Fruit fly (Drosophila melanogaster) S2 (cell line): ENCODE results near the gene CG3706.

Experiments used
- CG8478 ChIP-seq: fragments of >200 bp; optimal IDR thresholded peaks from 2 replicates; lab custom pipeline; 2018
- CTCF ChIP-seq, 2 experiments: fragments of >200 bp; optimal IDR thresholded peaks; 2 replicates each; lab custom pipeline; 2018

CG3706 gene

dm6 chrX:932166-932565, at the start of gene CG3706, which contains the start of gene CG32815:
Gene CG3706, minus strand, starts transcription at chrX:932475.
Gene CG32815, plus strand, starts transcription at chrX:932466.
- TF ChIP-seq CTCF (optimal IDR thresholded peaks at IDR 0.05; lab: Kevin White, UChicago) (no peak), CG8478 (lab: Kevin White, UChicago) (no peak)

dm6 chrX:966818-967217, 34.5 kb upstream of the CG3706 start:
- TF ChIP-seq CTCF (optimal IDR thresholded peaks at IDR 0.05; lab: Kevin White, UChicago): no peak
- TF ChIP-seq CG8478 (lab: Kevin White, UChicago): no peak

DNA sequence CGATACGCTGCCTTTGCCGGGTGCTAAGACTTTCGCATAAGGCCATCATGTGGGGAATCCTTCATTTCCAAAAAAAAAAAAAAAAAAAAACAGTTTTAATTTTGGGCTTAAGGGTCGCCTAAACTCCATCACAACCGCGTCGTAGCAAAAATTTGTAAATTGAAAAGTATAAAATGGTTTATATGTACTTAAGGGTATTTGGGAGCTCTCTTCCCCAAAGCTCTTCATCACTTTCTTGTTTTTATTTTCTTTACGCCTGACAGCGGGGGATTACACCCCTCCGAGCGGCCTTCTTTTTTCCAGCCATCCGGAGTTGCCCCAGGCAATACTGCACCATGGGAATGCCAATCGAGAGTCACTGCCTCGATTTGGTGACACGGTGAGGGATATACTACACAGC, 31.7 kb upstream of the CG3706 start:
- no peak for TF ChIP-seq CTCF (optimal IDR thresholded peaks at IDR 0.05; lab: Kevin White, UChicago)

dm6 chrX:955873-956272, 23.6 kb upstream of the CG3706 start:
- TF ChIP-seq CTCF (optimal IDR thresholded peaks at IDR 0.05; lab: Kevin White, UChicago) (no peak), CG8478 (lab: Kevin White, UChicago) (no peak)

- TF ChIP-seq CG8478 (lab: Kevin White, UChicago): no peak
- no peak for TF ChIP-seq CTCF (optimal IDR thresholded peaks at IDR 0.05; lab: Kevin White, UChicago)
These were observed 21.5 kb upstream of the CG3706 start for dm6 chrX:953807-954206.

DNA sequence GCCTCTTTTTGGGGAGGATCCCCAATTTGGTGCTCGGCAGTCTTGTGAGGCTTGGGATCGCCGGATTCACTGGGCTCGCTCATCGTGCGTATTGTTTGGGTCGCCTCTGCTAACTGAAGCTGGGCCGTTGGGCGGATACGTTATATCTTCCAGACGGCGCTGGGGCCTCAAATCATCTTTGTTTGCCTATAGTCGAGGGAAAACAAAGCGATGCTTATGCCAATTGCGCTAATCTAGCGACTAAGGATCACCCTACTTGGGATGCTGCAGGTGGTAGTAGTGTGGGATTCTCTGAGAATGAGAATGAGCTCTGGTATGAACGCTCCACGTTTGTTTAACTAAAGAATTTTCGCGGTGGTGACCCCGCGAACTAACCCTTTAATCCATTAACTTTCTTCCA, 19.5 kb upstream of the CG3706 start, which contains the start of gene CG3690:
TSS of gene CG3690 (minus strand) at position 101 of the 400 bp plus-strand sequence.
- no peak for TF ChIP-seq CG8478 (lab: Kevin White, UChicago)
- no peak for TF ChIP-seq CTCF (optimal IDR thresholded peaks at IDR 0.05; lab: Kevin White, UChicago)

DNA sequence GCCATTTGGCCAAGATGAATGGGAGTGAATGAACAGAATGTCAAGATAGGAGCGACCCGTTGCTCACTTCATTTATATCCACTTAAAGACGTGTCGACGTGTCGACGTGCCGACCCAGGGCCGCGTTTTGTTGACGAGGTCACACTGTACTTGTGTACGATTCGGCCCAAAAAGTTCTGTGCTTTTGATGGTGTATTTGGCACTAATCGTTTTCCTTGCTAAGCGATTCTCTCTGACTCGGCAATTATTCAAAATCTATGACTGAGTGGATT, 15.9 kb upstream of the CG3706 start:
- TF ChIP-seq CG8478 (lab: Kevin White, UChicago) (no peak), CTCF (optimal IDR thresholded peaks at IDR 0.05; lab: Kevin White, UChicago) (no peak)

- no peak for TF ChIP-seq CTCF (optimal IDR thresholded peaks at IDR 0.05; lab: Kevin White, UChicago)
- no peak for TF ChIP-seq CG8478 (lab: Kevin White, UChicago)
These were observed 15.4 kb upstream of the CG3706 start, which contains the start of gene CG3699 for dm6 chrX:947450-948284. Gene CG3699, minus strand, starts transcription at chrX:947500.

DNA sequence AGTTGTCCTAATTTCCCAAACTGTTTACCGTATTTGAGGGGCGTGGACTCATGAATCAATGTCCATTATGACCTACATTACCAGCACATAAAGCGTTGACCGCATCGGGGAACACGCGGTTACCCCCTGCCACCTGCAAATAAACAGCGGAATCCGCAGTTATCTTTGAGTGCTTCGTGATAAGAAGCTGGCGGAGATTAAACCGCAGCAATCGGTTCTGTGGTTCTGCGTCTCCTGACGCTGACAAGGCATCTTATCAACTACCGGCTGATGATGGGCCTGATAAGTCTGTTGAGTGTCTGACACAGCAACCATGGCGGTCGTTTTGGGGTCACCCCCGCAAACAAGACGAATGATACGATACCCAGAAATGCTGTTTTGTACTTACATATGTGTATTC, 13.9 kb upstream of the CG3706 start:
- TF ChIP-seq CG8478 (lab: Kevin White, UChicago): no peak
- TF ChIP-seq CTCF (optimal IDR thresholded peaks at IDR 0.05; lab: Kevin White, UChicago): no peak

- TF ChIP-seq CG8478 (lab: Kevin White, UChicago) (no peak), CTCF (optimal IDR thresholded peaks at IDR 0.05; lab: Kevin White, UChicago) (no peak)
These were observed 13.3 kb upstream of the CG3706 start, which contains the start of gene CG3703 for dm6 chrX:945446-946013. Gene CG3703, minus strand, starts transcription at chrX:945773.

DNA sequence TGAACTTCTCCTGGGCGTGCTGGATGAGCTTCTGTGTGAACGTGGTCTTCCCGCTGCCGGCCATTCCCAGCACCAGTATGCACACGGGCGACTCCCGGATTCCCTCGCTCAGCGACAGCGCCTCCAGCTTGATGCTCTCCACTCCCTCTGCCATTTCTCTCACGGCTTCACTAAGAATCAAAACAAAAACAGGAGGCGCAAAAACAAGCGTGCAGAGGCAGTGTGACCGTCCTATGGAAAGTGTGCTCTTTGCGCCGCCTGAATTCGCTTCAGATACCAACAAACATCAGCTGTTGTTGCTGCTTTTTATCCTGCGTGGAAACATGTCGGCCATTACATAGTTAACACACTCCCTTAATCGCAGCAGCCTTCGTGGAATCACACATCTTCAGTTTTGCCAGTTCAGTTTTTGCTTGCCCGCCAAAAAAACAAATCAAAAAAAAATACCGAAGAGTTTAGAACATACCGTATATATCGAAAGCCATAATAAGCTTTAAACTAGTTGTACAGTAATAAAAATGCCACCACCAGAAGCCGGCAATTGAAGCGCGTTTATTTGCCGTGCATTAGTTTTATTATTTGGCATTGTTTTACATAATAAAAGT, 8.4 kb upstream of the CG3706 start, which contains the start of the genes CG3704 and mus81:
TSS of gene CG3704 (minus strand) at position 226 of the 605 bp plus-strand sequence.
TSS of gene mus81 (plus strand) at position 496 of the 605 bp plus-strand sequence.
- TF ChIP-seq CG8478 (lab: Kevin White, UChicago): no peak
- TF ChIP-seq CTCF (optimal IDR thresholded peaks at IDR 0.05; lab: Kevin White, UChicago): no peak

dm6 chrX:935901-936207, 3.6 kb upstream of the CG3706 start:
- no peak for TF ChIP-seq CG8478 (lab: Kevin White, UChicago)
- TF ChIP-seq CTCF (optimal IDR thresholded peaks at IDR 0.05; lab: Kevin White, UChicago): no peak

- TF ChIP-seq CG8478 (lab: Kevin White, UChicago) (no peak), CTCF (optimal IDR thresholded peaks at IDR 0.05; lab: Kevin White, UChicago) (peak; percentile 24 to 54)
These were observed 3.0 kb upstream of the CG3706 start, which contains the start of gene TRAM for dm6 chrX:935049-935900. Gene TRAM, plus strand, starts transcription at chrX:935232.

DNA sequence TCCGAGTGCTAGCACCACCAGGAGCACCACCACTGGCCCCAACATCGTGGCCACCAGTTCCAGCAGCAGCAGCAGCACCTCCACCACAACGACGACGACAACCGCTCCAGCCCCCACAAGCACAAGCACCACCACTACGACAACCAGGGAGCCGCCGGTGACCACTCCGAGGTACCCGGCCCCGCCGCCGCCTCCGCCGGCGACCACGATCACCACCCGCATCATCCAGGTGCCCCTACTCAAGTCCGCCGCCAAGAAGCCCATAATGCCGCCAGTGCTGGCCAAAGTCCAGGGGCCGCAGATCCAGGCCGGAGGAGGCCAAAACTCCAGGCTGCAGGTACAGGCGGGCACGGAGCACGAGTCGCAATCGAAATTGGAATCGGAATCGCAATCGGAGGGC, 1.7 kb upstream of the CG3706 start:
- TF ChIP-seq CG8478 (lab: Kevin White, UChicago): no peak
- no peak for TF ChIP-seq CTCF (optimal IDR thresholded peaks at IDR 0.05; lab: Kevin White, UChicago)
